Worm (Caenorhabditis elegans): ENCODE data around the gene K03B4.1.

K03B4.1 gene

ce11 chrV:4689234-4689633, at the start of gene K03B4.1:
K03B4.1 (plus strand) TSS chrV:4689330.
- peak; percentile 50; the same call in 1 of the 2 replicates for TF ChIP-seq ceh-58 (GFP tag; IDR thresholded peaks at IDR 0.05)
- peak; percentile 40 for TF ChIP-seq madf-6 (GFP tag; IDR thresholded peaks at IDR 0.05)
- 0 out of 2 replicates have a peak, but pooled peaks have one; percentile 25 for TF ChIP-seq dox-1 (GFP tag; IDR thresholded peaks at IDR 0.05)
- peak; percentile 29 for TF ChIP-seq F52B5.7 (tag; optimal IDR thresholded peaks at IDR 0.05)
- TF ChIP-seq athp-1 (tag; optimal IDR thresholded peaks at IDR 0.05), result peak; percentile 49
- TF ChIP-seq rec-8 (tag; optimal IDR thresholded peaks at IDR 0.05), result no peak
- TF ChIP-seq nfyb-1 (GFP tag; IDR thresholded peaks at IDR 0.05), result peak; percentile 56; the same call in 1 of the 2 replicates
- TF ChIP-seq ceh-79 (tag; optimal IDR thresholded peaks at IDR 0.05), result peak; percentile 46
- no peak for TF ChIP-seq cebp-1 (GFP tag; IDR thresholded peaks at IDR 0.05)
- TF ChIP-seq cebp-1 (tag; optimal IDR thresholded peaks at IDR 0.05), result no peak
- no peak for TF ChIP-seq egl-18 (GFP tag; IDR thresholded peaks at IDR 0.05)
- peak; percentile 37; the same call in 1 of the 2 replicates for TF ChIP-seq Y53G8AR.9 (GFP tag; conservative IDR thresholded peaks at IDR 0.05)
- TF ChIP-seq ztf-28 (GFP tag; IDR thresholded peaks at IDR 0.05), result no peak
- TF ChIP-seq hrde-1 (tag; optimal IDR thresholded peaks at IDR 0.05; ENCODE audit: borderline replicate concordance), result peak; percentile 32
- TF ChIP-seq zim-3 (tag; optimal IDR thresholded peaks at IDR 0.05), result peak; percentile 56
- TF ChIP-seq Y53F4B.3 (GFP tag; IDR thresholded peaks at IDR 0.05), result no peak
- TF ChIP-seq snpc-4 (GFP tag; optimal IDR thresholded peaks at IDR 0.05), result no peak
- peak in 1 of 4 experiments; percentile 1 for TF ChIP-seq snpc-4 (tag; optimal IDR thresholded peaks at IDR 0.05)
- TF ChIP-seq cebp-2 (GFP tag; IDR thresholded peaks at IDR 0.05), result 0 out of 2 replicates have a peak, but pooled peaks have one; percentile 9
- TF ChIP-seq pha-4 (tag; optimal IDR thresholded peaks at IDR 0.05), result no peak
- TF ChIP-seq B0336.3 (GFP tag; IDR thresholded peaks at IDR 0.05), result 0 out of 2 replicates have a peak, but pooled peaks have one; percentile 24
- peak; percentile 14 for TF ChIP-seq die-1 (tag; optimal IDR thresholded peaks at IDR 0.05)

ce11 chrV:4640501-4641150, 48.5 kb upstream of the K03B4.1 start:
- TF ChIP-seq nhr-80 (tag; optimal IDR thresholded peaks at IDR 0.05) (peak; percentile 32), somi-1 (GFP tag; optimal IDR thresholded peaks at IDR 0.05) (no peak)

DNA sequence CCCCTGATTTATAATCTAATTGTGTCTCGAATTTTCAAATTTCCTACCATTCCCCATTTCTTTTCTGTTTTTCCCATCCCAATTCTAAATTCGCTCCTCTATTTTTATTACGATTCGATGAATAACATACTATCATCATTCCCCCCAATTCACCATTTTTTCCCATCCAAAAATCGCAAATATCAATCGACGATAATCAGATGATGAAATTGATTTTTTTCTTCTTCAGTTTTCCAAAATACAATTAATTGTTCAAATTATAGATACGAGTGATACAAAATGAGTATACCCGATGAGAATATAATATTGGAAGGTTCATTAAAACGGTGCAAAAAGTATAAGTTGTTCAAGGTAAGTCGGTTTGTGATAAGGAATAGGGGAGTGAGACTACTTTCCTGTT, 46.4 kb upstream of the K03B4.1 start, which contains the start of gene soc-1:
Gene soc-1, plus strand, starts transcription at position 262 of the 400 bp plus-strand sequence.
- TF ChIP-seq madf-8 (GFP tag; conservative IDR thresholded peaks at IDR 0.05), result no peak
- no peak for TF ChIP-seq nfyb-1 (GFP tag; IDR thresholded peaks at IDR 0.05)
- TF ChIP-seq let-607 (tag; optimal IDR thresholded peaks at IDR 0.05), result no peak
- TF ChIP-seq rcor-1 (GFP tag; IDR thresholded peaks at IDR 0.05), result no peak
- no peak for TF ChIP-seq ztf-18 (tag; optimal IDR thresholded peaks at IDR 0.05)
- no peak for TF ChIP-seq ceh-100 (GFP tag; IDR thresholded peaks at IDR 0.05)
- TF ChIP-seq ceh-27 (GFP tag; optimal IDR thresholded peaks at IDR 0.05), result no peak
- no peak for TF ChIP-seq hrde-1 (tag; optimal IDR thresholded peaks at IDR 0.05; ENCODE audit: borderline replicate concordance)
- TF ChIP-seq aptf-3 (GFP tag; IDR thresholded peaks at IDR 0.05), result no peak

ce11 chrV:4647279-4647819, 41.8 kb upstream of the K03B4.1 start:
- no peak for TF ChIP-seq F55B11.4 (tag; optimal IDR thresholded peaks at IDR 0.05; ENCODE audit: borderline replicate concordance, insufficient read depth)
- no peak for TF ChIP-seq B0019.2 (GFP tag; conservative IDR thresholded peaks at IDR 0.05)
- no peak for TF ChIP-seq hrde-1 (tag; optimal IDR thresholded peaks at IDR 0.05; ENCODE audit: borderline replicate concordance)
- TF ChIP-seq ztf-25 (GFP tag; IDR thresholded peaks at IDR 0.05), result no peak
- TF ChIP-seq aptf-3 (GFP tag; IDR thresholded peaks at IDR 0.05), result no peak
- no peak for TF ChIP-seq pha-4 (tag; optimal IDR thresholded peaks at IDR 0.05)
- TF ChIP-seq aptf-2 (GFP tag; conservative IDR thresholded peaks at IDR 0.05), result no peak
- TF ChIP-seq xnd-1 (tag; optimal IDR thresholded peaks at IDR 0.05), result no peak
- no peak for TF ChIP-seq ZK185.1 (tag; optimal IDR thresholded peaks at IDR 0.05; ENCODE audit: poor library complexity, severe bottlenecking)
- TF ChIP-seq let-607 (tag; optimal IDR thresholded peaks at IDR 0.05), result no peak
- no peak for TF ChIP-seq egl-44 (GFP tag; IDR thresholded peaks at IDR 0.05)
- TF ChIP-seq ets-4 (GFP tag; optimal IDR thresholded peaks at IDR 0.05), result no peak
- no peak for TF ChIP-seq bed-2 (GFP tag; IDR thresholded peaks at IDR 0.05)
- TF ChIP-seq lir-1 (GFP tag; conservative IDR thresholded peaks at IDR 0.05), result no peak
- TF ChIP-seq snpc-1.3 (tag; optimal IDR thresholded peaks at IDR 0.05; ENCODE audit: insufficient read depth), result no peak
